Fruit fly (Drosophila melanogaster) whole organism, pupa: Measurements from ENCODE around the gene RpL8.
A peak's percentile ranks its signal among the peaks of the same experiment; 100 is the strongest.

Experiments
- CG10348 ChIP-seq: fragments of 200-800 bp; sonication (Bioruptor generic); IDR thresholded peaks from 2 replicates; pipeline ENCODE4 v1.3.6; 2022; ENCODE audit warnings: missing biosample characterization, missing genetic modification characterization
- CG12605 ChIP-seq: fragments of 200-800 bp; sonication (Bioruptor generic); IDR thresholded peaks from 2 replicates; pipeline ENCODE4 v1.3.6; 2022; ENCODE audit warnings: missing biosample characterization, missing genetic modification characterization
- CG13204 ChIP-seq: fragments of 200-800 bp; sonication (Bioruptor generic); optimal IDR thresholded peaks from 2 replicates; lab custom pipeline; 2018; ENCODE audit warnings: missing biosample characterization, mild to moderate bottlenecking, missing genetic modification characterization, moderate library complexity
- CG14655 ChIP-seq: fragments of 200-800 bp; sonication (Bioruptor generic); optimal IDR thresholded peaks from 3 replicates; lab custom pipeline; 2017; ENCODE audit warnings: mild to moderate bottlenecking, missing biosample characterization, missing genetic modification reagents, missing genetic modification characterization
- CG15710 ChIP-seq: fragments of 200-800 bp; sonication (Bioruptor generic); optimal IDR thresholded peaks from 2 replicates; lab custom pipeline; 2018; ENCODE audit warnings: missing biosample characterization, mild to moderate bottlenecking, missing genetic modification characterization, moderate library complexity
- CG17806 ChIP-seq: fragments of 200-800 bp; sonication (Bioruptor generic); optimal IDR thresholded peaks from 2 replicates; lab custom pipeline; 2018; ENCODE audit warnings: missing biosample characterization, mild to moderate bottlenecking, missing genetic modification characterization, moderate library complexity
- CG32121 ChIP-seq: fragments of 200-800 bp; sonication (Bioruptor generic); IDR thresholded peaks from 2 replicates; pipeline ENCODE4 v1.3.6; 2022; ENCODE audit warnings: missing biosample characterization, missing genetic modification characterization
- CG34367 ChIP-seq: fragments of 200-800 bp; sonication (Bioruptor generic); optimal IDR thresholded peaks from 2 replicates; lab custom pipeline; 2018; ENCODE audit warnings: missing biosample characterization, mild to moderate bottlenecking, missing genetic modification characterization
- CG4496 ChIP-seq: fragments of 200-800 bp; sonication (Bioruptor generic); IDR thresholded peaks from 3 replicates; pipeline ENCODE4 v1.3.6; 2022; ENCODE audit warnings: missing biosample characterization, missing genetic modification characterization
- CG8159 ChIP-seq: fragments of 200-800 bp; sonication (Bioruptor generic); optimal IDR thresholded peaks from 3 replicates; lab custom pipeline; 2018; ENCODE audit warnings: missing biosample characterization, mild to moderate bottlenecking, missing genetic modification characterization, moderate library complexity
- CG8301 ChIP-seq: fragments of 200-800 bp; sonication (Bioruptor generic); optimal IDR thresholded peaks from 2 replicates; lab custom pipeline; 2018; ENCODE audit warnings: missing biosample characterization, mild to moderate bottlenecking, missing genetic modification characterization
- CG9948 ChIP-seq: fragments of 200-800 bp; sonication (Bioruptor generic); optimal IDR thresholded peaks from 2 replicates; lab custom pipeline; 2018; ENCODE audit warnings: missing biosample characterization, mild to moderate bottlenecking, missing genetic modification characterization, moderate library complexity
- D1 ChIP-seq: fragments of 200-800 bp; sonication (Bioruptor generic); optimal IDR thresholded peaks from 2 replicates; lab custom pipeline; 2018; ENCODE audit warnings: missing biosample characterization, mild to moderate bottlenecking, missing genetic modification characterization, moderate library complexity
- EcR ChIP-seq: fragments of 200-800 bp; sonication (Bioruptor generic); optimal IDR thresholded peaks from 3 replicates; lab custom pipeline; 2019; ENCODE audit warnings: missing biosample characterization, missing genetic modification characterization, mild to moderate bottlenecking, moderate library complexity, missing genetic modification reagents
- Ets98B ChIP-seq: fragments of 200-800 bp; sonication (Bioruptor generic); IDR thresholded peaks from 2 replicates; pipeline ENCODE4 v1.3.6; 2022; ENCODE audit warnings: missing biosample characterization, missing genetic modification characterization
- Pif1A ChIP-seq: fragments of 200-800 bp; sonication (Bioruptor generic); optimal IDR thresholded peaks from 3 replicates; lab custom pipeline; 2016; ENCODE audit warnings: missing biosample characterization, missing genetic modification characterization
- Pif1B ChIP-seq: fragments of 200-800 bp; sonication (Bioruptor generic); optimal IDR thresholded peaks from 3 replicates; lab custom pipeline; 2016; ENCODE audit warnings: missing biosample characterization, missing genetic modification characterization
- Snoo ChIP-seq: fragments of 200-800 bp; sonication (Bioruptor generic); optimal IDR thresholded peaks from 3 replicates; lab custom pipeline; 2017; ENCODE audit warnings: missing biosample characterization, mild to moderate bottlenecking, missing genetic modification characterization, inconsistent platforms
- fd96Ca ChIP-seq: fragments of 200-800 bp; sonication (Bioruptor generic); IDR thresholded peaks from 3 replicates; pipeline ENCODE4 v1.3.6; 2022; ENCODE audit warnings: missing biosample characterization, missing genetic modification characterization
- gl ChIP-seq: fragments of 200-800 bp; sonication (Bioruptor generic); optimal IDR thresholded peaks from 2 replicates; lab custom pipeline; 2018; ENCODE audit warnings: missing biosample characterization, mild to moderate bottlenecking, missing genetic modification characterization
- rn ChIP-seq: fragments of 200-800 bp; sonication (Bioruptor generic); IDR thresholded peaks from 2 replicates; pipeline ENCODE4 v1.3.6; 2022; ENCODE audit warnings: missing biosample characterization, missing genetic modification characterization

Gene RpL8

dm6 chr3L:2634929-2635799 lies 47.9 kb downstream of the RpL8 start:
- TF ChIP-seq gl (peak; percentile 45), Snoo (tag; lab: Kevin White, UChicago) (peak; percentile 86), CG32121 (GFP tag; lab: Robert Waterston, UW) (peak; percentile 45), CG9948 (no peak), CG4496 (GFP tag; lab: Robert Waterston, UW) (peak; percentile 83), rn (0 out of 2 replicates have a peak, but pooled peaks have one; percentile 14), CG17806 (tag; lab: Kevin White, UChicago) (peak; percentile 12), CG15710 (tag; lab: Kevin White, UChicago) (peak; percentile 49), fd96Ca (GFP tag; lab: Robert Waterston, UW) (peak; percentile 61; the same call in 2 of the 3 replicates), Pif1A (GFP tag; lab: Kevin White, UChicago) (peak; percentile 68), CG8159 (tag; lab: Kevin White, UChicago) (peak; percentile 60), CG13204 (GFP tag; lab: Kevin White, UChicago) (peak; percentile 62), CG10348 (GFP tag; lab: Robert Waterston, UW) (no peak), EcR (GFP tag; lab: Kevin White, UChicago) (no peak), Ets98B (GFP tag; lab: Robert Waterston, UW) (peak; percentile 71), Pif1B (GFP tag; lab: Kevin White, UChicago) (peak; percentile 44), CG8301 (tag; lab: Kevin White, UChicago) (no peak), CG34367 (tag; lab: Kevin White, UChicago) (peak; percentile 49), D1 (tag; lab: Kevin White, UChicago) (no peak), CG14655 (GFP tag; lab: Kevin White, UChicago) (no peak), CG12605 (GFP tag; lab: Robert Waterston, UW) (peak; percentile 21; the same call in 1 of the 2 replicates)

- TF ChIP-seq CG10348 (GFP tag; lab: Robert Waterston, UW) (no peak), CG15710 (tag; lab: Kevin White, UChicago) (peak; percentile 27), EcR (GFP tag; lab: Kevin White, UChicago) (no peak), CG34367 (tag; lab: Kevin White, UChicago) (no peak), CG17806 (tag; lab: Kevin White, UChicago) (peak; percentile 65), Pif1A (GFP tag; lab: Kevin White, UChicago) (no peak), Snoo (tag; lab: Kevin White, UChicago) (no peak), CG9948 (peak; percentile 27), Ets98B (GFP tag; lab: Robert Waterston, UW) (peak; percentile 76; the same call in 1 of the 2 replicates), CG13204 (GFP tag; lab: Kevin White, UChicago) (peak; percentile 29), CG8159 (tag; lab: Kevin White, UChicago) (peak; percentile 53), CG32121 (GFP tag; lab: Robert Waterston, UW) (peak; percentile 62), Pif1B (GFP tag; lab: Kevin White, UChicago) (peak; percentile 55), CG8301 (tag; lab: Kevin White, UChicago) (no peak), CG4496 (GFP tag; lab: Robert Waterston, UW) (peak; percentile 58; the same call in 1 of the 3 replicates), fd96Ca (GFP tag; lab: Robert Waterston, UW) (no peak; the same call in 2 of the 3 replicates), D1 (tag; lab: Kevin White, UChicago) (no peak), CG14655 (GFP tag; lab: Kevin White, UChicago) (no peak), CG12605 (GFP tag; lab: Robert Waterston, UW) (peak; percentile 55), rn (no peak), gl (no peak)
Observed at dm6 chr3L:2636023-2636968, 49.0 kb downstream of the RpL8 start.
